Worm (Caenorhabditis elegans): Measurements from ENCODE around the gene Y64G10A.10.

Y64G10A.10 gene

DNA sequence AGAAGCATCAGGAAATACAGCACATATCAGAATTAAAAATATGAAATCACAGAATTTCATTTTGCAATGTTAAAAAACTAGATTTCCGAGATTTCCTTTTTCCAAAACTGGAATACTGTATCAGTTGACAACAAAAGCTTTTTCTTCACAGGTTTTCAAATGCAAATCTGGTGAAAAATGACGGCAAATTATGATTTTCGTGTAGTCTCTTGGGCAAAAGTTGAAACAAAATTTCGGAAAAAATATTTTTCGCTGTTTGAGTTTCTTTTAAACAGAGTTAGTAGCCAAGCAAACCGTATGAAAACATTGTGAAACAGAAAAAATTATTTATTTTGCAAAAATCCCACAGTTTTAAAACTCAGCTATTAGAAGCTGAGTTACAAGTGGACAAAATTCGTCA, 3.1 kb upstream of the Y64G10A.10 start, which contains the start of gene Y64G10A.2:
Gene Y64G10A.2, minus strand, starts transcription at position 101 of the 400 bp plus-strand sequence.
- TF ChIP-seq let-526 (GFP tag; IDR thresholded peaks at IDR 0.05) = no peak

DNA sequence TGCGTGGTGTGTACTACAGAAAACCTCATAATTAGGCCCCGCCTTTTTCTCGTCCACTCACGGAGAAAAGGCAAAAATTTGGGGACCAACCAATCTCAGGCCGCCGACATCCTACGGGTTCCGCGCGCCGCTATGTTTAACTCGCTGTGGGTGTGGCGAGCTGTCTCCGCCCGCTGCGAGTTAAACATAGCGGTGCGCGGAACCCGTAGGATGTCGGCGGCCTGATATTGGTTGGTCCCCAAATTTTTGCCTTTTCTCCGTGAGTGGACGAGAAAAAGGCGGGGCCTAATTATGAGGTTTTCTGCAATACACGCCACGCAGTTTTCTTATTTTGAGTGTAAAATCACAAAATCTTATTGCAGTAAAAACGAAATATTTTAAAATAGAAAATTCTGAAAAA, 1.1 kb downstream of the Y64G10A.10 start:
- TF ChIP-seq snpc-4 (GFP tag; optimal IDR thresholded peaks at IDR 0.05) (peak; percentile 8), snpc-4 (tag; optimal IDR thresholded peaks at IDR 0.05) (peak; percentile 62 to 96 (median 71)), attf-6 (GFP tag; IDR thresholded peaks at IDR 0.05) (peak; percentile 85), snpc-1.1 (tag; optimal IDR thresholded peaks at IDR 0.05; ENCODE audit: insufficient read depth) (peak; percentile 77), hmg-1.2 (GFP tag; IDR thresholded peaks at IDR 0.05) (peak; percentile 49)

DNA sequence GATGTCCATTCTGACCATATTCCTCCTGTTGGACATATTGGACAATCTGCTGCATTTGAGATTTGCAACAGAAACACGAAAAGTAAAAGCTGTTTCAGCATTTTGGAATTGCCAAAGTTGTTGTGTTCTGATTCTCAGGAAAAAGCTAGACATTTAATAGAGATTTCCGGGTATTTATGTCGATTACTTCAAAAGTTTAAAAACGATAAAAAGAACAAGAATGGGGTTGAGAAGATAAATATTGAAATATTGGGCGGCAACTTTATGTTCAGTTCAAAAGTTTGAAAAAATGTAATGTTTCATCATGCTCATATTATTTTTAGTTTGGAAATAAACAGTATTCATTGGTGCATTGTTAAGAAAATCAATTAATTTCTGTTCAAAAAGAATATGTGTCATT, 2.3 kb downstream of the Y64G10A.10 start, which contains the start of gene Y64G10A.1:
Gene Y64G10A.1, minus strand, starts transcription at position 101 of the 400 bp plus-strand sequence.
- TF ChIP-seq F10E7.11 (tag; optimal IDR thresholded peaks at IDR 0.05) (no peak), nfya-2 (GFP tag; IDR thresholded peaks at IDR 0.05) (no peak), die-1 (tag; optimal IDR thresholded peaks at IDR 0.05) (no peak), repo-1 (tag; optimal IDR thresholded peaks at IDR 0.05) (no peak), Y95B8A.8 (GFP tag; IDR thresholded peaks at IDR 0.05) (no peak), B0336.3 (GFP tag; IDR thresholded peaks at IDR 0.05) (no peak), sptf-2 (GFP tag; optimal IDR thresholded peaks at IDR 0.05) (no peak)

DNA sequence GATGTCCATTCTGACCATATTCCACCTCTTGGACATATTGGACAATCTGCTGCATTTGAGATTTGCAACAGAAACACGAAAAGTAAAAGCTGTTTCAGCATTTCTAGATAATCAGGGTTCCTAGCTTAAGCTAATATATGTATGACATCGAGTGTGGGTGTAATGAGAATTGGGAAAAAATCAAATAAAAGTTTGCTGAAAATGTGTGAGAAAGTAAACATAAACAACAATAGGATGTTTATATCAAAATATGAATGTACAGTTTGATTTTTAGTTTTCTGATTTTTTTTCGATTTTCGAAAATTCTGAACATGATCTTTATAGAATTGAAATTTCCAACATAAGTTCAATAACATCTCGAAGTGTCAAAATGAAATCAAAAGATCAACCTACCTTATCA, 10.4 kb downstream of the Y64G10A.10 start, which contains the start of gene F02H6.6:
Gene F02H6.6, minus strand, starts transcription at position 101 of the 400 bp plus-strand sequence.
- TF ChIP-seq lir-1 (GFP tag; conservative IDR thresholded peaks at IDR 0.05) (no peak), zim-3 (tag; optimal IDR thresholded peaks at IDR 0.05) (no peak), mes-4 (tag; optimal IDR thresholded peaks at IDR 0.05) (no peak), F57C9.4 (tag; optimal IDR thresholded peaks at IDR 0.05) (no peak), dpff-1 (tag; optimal IDR thresholded peaks at IDR 0.05) (no peak), efl-1 (GFP tag; optimal IDR thresholded peaks at IDR 0.05) (no peak), nhr-90 (tag; optimal IDR thresholded peaks at IDR 0.05) (no peak), mxl-1 (tag; optimal IDR thresholded peaks at IDR 0.05) (no peak), nhr-120 (GFP tag; IDR thresholded peaks at IDR 0.05) (no peak), ets-4 (GFP tag; optimal IDR thresholded peaks at IDR 0.05) (no peak), akir-1 (GFP tag; optimal IDR thresholded peaks at IDR 0.05) (no peak), sdz-38 (tag; optimal IDR thresholded peaks at IDR 0.05) (no peak), hlh-12 (tag; optimal IDR thresholded peaks at IDR 0.05) (no peak), repo-1 (tag; optimal IDR thresholded peaks at IDR 0.05) (no peak), chd-7 (tag; optimal IDR thresholded peaks at IDR 0.05) (no peak), ztf-6 (GFP tag; IDR thresholded peaks at IDR 0.05) (no peak), unc-62 (GFP tag; optimal IDR thresholded peaks at IDR 0.05) (no peak)

DNA sequence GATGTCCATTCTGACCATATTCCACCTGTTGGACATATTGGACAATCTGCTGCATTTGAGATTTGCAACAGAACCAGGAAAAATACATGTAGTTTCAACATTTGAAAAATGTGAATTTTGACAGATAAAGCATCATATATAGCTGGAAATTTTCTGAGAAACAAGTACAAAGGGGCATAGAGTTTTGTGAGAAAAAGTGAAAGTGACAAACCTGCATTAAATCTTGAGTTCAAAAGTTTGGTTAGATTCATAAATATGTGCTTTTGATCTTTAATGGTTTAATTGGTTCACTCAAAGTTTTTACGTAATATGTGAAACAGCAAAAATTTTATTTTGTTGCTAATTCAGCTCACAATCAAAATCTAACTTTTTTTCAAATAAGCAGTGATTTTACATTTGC, 13.2 kb downstream of the Y64G10A.10 start, which contains the start of gene F02H6.7:
Gene F02H6.7, minus strand, starts transcription at position 101 of the 400 bp plus-strand sequence.
- TF ChIP-seq ceh-79 (tag; optimal IDR thresholded peaks at IDR 0.05) (no peak), tbx-9 (tag; optimal IDR thresholded peaks at IDR 0.05; ENCODE audit: borderline replicate concordance) (no peak), egl-18 (GFP tag; IDR thresholded peaks at IDR 0.05) (no peak), B0035.1 (tag; optimal IDR thresholded peaks at IDR 0.05) (no peak), let-526 (GFP tag; IDR thresholded peaks at IDR 0.05) (no peak), sdz-38 (tag; optimal IDR thresholded peaks at IDR 0.05) (no peak), nhr-90 (tag; optimal IDR thresholded peaks at IDR 0.05) (no peak), mes-4 (tag; optimal IDR thresholded peaks at IDR 0.05) (no peak)

Measured in whole organism, young adult.